Worm (Caenorhabditis elegans): Measurements from ENCODE around the gene M01H9.2.

M01H9.2 gene

ce11 chrIV:4447367-4447766, 15.7 kb downstream of the M01H9.2 start:
- TF ChIP-seq Y67H2A.10 (GFP tag; conservative IDR thresholded peaks at IDR 0.05) (no peak), nhr-179 (tag; optimal IDR thresholded peaks at IDR 0.05) (no peak), ceh-40 (GFP tag; IDR thresholded peaks at IDR 0.05) (no peak), hrde-1 (tag; optimal IDR thresholded peaks at IDR 0.05; ENCODE audit: borderline replicate concordance) (no peak), F33H1.4 (GFP tag; IDR thresholded peaks at IDR 0.05) (peak; percentile 66), attf-3 (GFP tag; conservative IDR thresholded peaks at IDR 0.05) (no peak), nhr-90 (tag; optimal IDR thresholded peaks at IDR 0.05) (no peak), ztf-18 (tag; optimal IDR thresholded peaks at IDR 0.05) (no peak), F37B4.10 (GFP tag; IDR thresholded peaks at IDR 0.05) (no peak), somi-1 (GFP tag; optimal IDR thresholded peaks at IDR 0.05) (no peak), snpc-4 (GFP tag; optimal IDR thresholded peaks at IDR 0.05) (no peak), snpc-4 (tag; optimal IDR thresholded peaks at IDR 0.05) (no peak), cebp-2 (GFP tag; IDR thresholded peaks at IDR 0.05) (no peak), hlh-12 (tag; optimal IDR thresholded peaks at IDR 0.05) (no peak), hmg-1.2 (GFP tag; IDR thresholded peaks at IDR 0.05) (no peak), mes-4 (tag; optimal IDR thresholded peaks at IDR 0.05) (no peak), ceh-79 (tag; optimal IDR thresholded peaks at IDR 0.05) (no peak), egl-18 (GFP tag; IDR thresholded peaks at IDR 0.05) (no peak), Y56A3A.18 (GFP tag; IDR thresholded peaks at IDR 0.05) (no peak), die-1 (tag; optimal IDR thresholded peaks at IDR 0.05) (no peak), sptf-2 (GFP tag; optimal IDR thresholded peaks at IDR 0.05) (no peak), B0019.2 (GFP tag; conservative IDR thresholded peaks at IDR 0.05) (no peak; the same call in 1 of the 2 replicates), unc-62 (GFP tag; optimal IDR thresholded peaks at IDR 0.05) (no peak), C17E4.6 (GFP tag; IDR thresholded peaks at IDR 0.05) (no peak), atf-7 (tag; optimal IDR thresholded peaks at IDR 0.05) (no peak), dpl-1 (GFP tag; optimal IDR thresholded peaks at IDR 0.05) (peak; percentile 30), sdz-38 (tag; optimal IDR thresholded peaks at IDR 0.05) (no peak), lin-40 (tag; optimal IDR thresholded peaks at IDR 0.05) (no peak), hlh-26 (GFP tag; conservative IDR thresholded peaks at IDR 0.05) (no peak), lin-54 (GFP tag; optimal IDR thresholded peaks at IDR 0.05) (peak; percentile 54), pbrm-1 (GFP tag; IDR thresholded peaks at IDR 0.05) (peak; percentile 57), chd-7 (tag; optimal IDR thresholded peaks at IDR 0.05) (no peak), ceh-91 (GFP tag; IDR thresholded peaks at IDR 0.05) (0 out of 2 replicates have a peak, but pooled peaks have one; percentile 35), ztf-28 (GFP tag; IDR thresholded peaks at IDR 0.05) (peak; percentile 56; the same call in 1 of the 2 replicates), aptf-2 (GFP tag; conservative IDR thresholded peaks at IDR 0.05) (no peak), F57A8.1 (GFP tag; optimal IDR thresholded peaks at IDR 0.05) (no peak), repo-1 (tag; optimal IDR thresholded peaks at IDR 0.05) (no peak), xnd-1 (tag; optimal IDR thresholded peaks at IDR 0.05) (no peak), ztf-22 (GFP tag; optimal IDR thresholded peaks at IDR 0.05) (no peak), F52B5.7 (tag; optimal IDR thresholded peaks at IDR 0.05) (no peak), B0035.1 (tag; optimal IDR thresholded peaks at IDR 0.05) (no peak), C06A6.2 (GFP tag; conservative IDR thresholded peaks at IDR 0.05) (no peak), unc-130 (GFP tag; optimal IDR thresholded peaks at IDR 0.05) (no peak), F57C9.4 (tag; optimal IDR thresholded peaks at IDR 0.05) (no peak), ama-1 (optimal IDR thresholded peaks at IDR 0.05) (no peak), ama-1 (GFP tag; optimal IDR thresholded peaks at IDR 0.05) (no peak), mcd-1 (GFP tag; IDR thresholded peaks at IDR 0.05) (0 out of 2 replicates have a peak, but pooled peaks have one; percentile 42), egrh-3 (GFP tag; IDR thresholded peaks at IDR 0.05) (no peak; the same call in 1 of the 2 replicates), nhr-80 (tag; optimal IDR thresholded peaks at IDR 0.05) (no peak), hmg-20 (GFP tag; IDR thresholded peaks at IDR 0.05) (no peak), nfya-2 (GFP tag; IDR thresholded peaks at IDR 0.05) (no peak)
